Worm (Caenorhabditis elegans) whole organism, mixed stage, embryonic: Measurements from ENCODE around the gene popl-7.

Source experiments
- M03D4.4 ChIP-seq: sonication (generic microtip); optimal IDR thresholded peaks from 2 replicates; lab custom pipeline; 2017; ENCODE audit warnings: mild to moderate bottlenecking, missing genetic modification characterization, missing compliant biosample characterization
- bed-3 ChIP-seq: fragments of 200-800 bp; sonication (Bioruptor generic); optimal IDR thresholded peaks from 3 replicates; lab custom pipeline; 2018; ENCODE audit warnings: mild to moderate bottlenecking, missing genetic modification characterization, moderate library complexity, missing compliant biosample characterization
- blmp-1 ChIP-seq: fragments of 150-350 bp; optimal IDR thresholded peaks from 2 replicates; lab custom pipeline; 2014; ENCODE audit warnings: missing biosample characterization, missing genetic modification characterization
- ceh-83 ChIP-seq: fragments of 200-800 bp; sonication (Bioruptor generic); optimal IDR thresholded peaks from 2 replicates; lab custom pipeline; 2018; ENCODE audit warnings: mild to moderate bottlenecking, missing genetic modification characterization, missing compliant biosample characterization
- ces-1 ChIP-seq: fragments of 150-350 bp; optimal IDR thresholded peaks from 2 replicates; lab custom pipeline; 2014; ENCODE audit warnings: missing biosample characterization, missing genetic modification reagents, missing genetic modification characterization
- cnd-1 ChIP-seq: fragments of 200-800 bp; sonication (Bioruptor generic); optimal IDR thresholded peaks from 2 replicates; lab custom pipeline; 2018; ENCODE audit warnings: mild to moderate bottlenecking, missing genetic modification characterization, missing compliant biosample characterization
- drap-1 ChIP-seq: fragments of 200-800 bp; sonication (Bioruptor generic); optimal IDR thresholded peaks from 3 replicates; lab custom pipeline; 2018; ENCODE audit warnings: mild to moderate bottlenecking, missing genetic modification characterization, missing compliant biosample characterization
- elt-1 ChIP-seq: sonication (generic microtip); optimal IDR thresholded peaks from 2 replicates; lab custom pipeline; 2017; ENCODE audit warnings: missing genetic modification characterization, mild to moderate bottlenecking, missing compliant biosample characterization, antibody characterized with exemption, moderate library complexity, borderline replicate concordance; ENCODE audit not compliant: insufficient read depth
- elt-3 ChIP-seq: fragments of 150-350 bp; optimal IDR thresholded peaks from 2 replicates; lab custom pipeline; 2014; ENCODE audit warnings: missing biosample characterization, missing genetic modification characterization
- flh-1 ChIP-seq: fragments of 200-800 bp; sonication (Bioruptor generic); optimal IDR thresholded peaks from 2 replicates; lab custom pipeline; 2018; ENCODE audit warnings: mild to moderate bottlenecking, missing genetic modification characterization, moderate library complexity, missing compliant biosample characterization
- ham-2 ChIP-seq: fragments of 200-800 bp; sonication (Bioruptor generic); optimal IDR thresholded peaks from 2 replicates; lab custom pipeline; 2018; ENCODE audit warnings: mild to moderate bottlenecking, missing genetic modification characterization, missing compliant biosample characterization
- hlh-1 ChIP-seq: fragments of 150-350 bp; optimal IDR thresholded peaks from 2 replicates; lab custom pipeline; 2014; ENCODE audit warnings: missing biosample characterization, missing genetic modification reagents, missing genetic modification characterization
- lin-13 ChIP-seq: fragments of 150-350 bp; optimal IDR thresholded peaks from 2 replicates; lab custom pipeline; 2014; ENCODE audit warnings: missing biosample characterization, missing genetic modification characterization
- lsy-2 ChIP-seq: fragments of 150-350 bp; optimal IDR thresholded peaks from 2 replicates; lab custom pipeline; 2014; ENCODE audit warnings: missing biosample characterization, missing genetic modification characterization
- mab-5 ChIP-seq: fragments of 150-350 bp; optimal IDR thresholded peaks from 2 replicates; lab custom pipeline; 2014; ENCODE audit warnings: missing biosample characterization, missing genetic modification characterization
- mep-1 ChIP-seq: fragments of 150-350 bp; optimal IDR thresholded peaks from 2 replicates; lab custom pipeline; 2017; ENCODE audit warnings: missing biosample characterization, missing genetic modification reagents, missing genetic modification characterization, inconsistent platforms
- mls-2 ChIP-seq: sonication (generic microtip); optimal IDR thresholded peaks from 2 replicates; lab custom pipeline; 2016; ENCODE audit warnings: mild to moderate bottlenecking, missing genetic modification characterization, moderate library complexity, missing compliant biosample characterization
- nhr-2 ChIP-seq: fragments of 150-350 bp; optimal IDR thresholded peaks from 2 replicates; lab custom pipeline; 2014; ENCODE audit warnings: missing biosample characterization, missing genetic modification characterization
- nhr-237 ChIP-seq: fragments of 150-350 bp; optimal IDR thresholded peaks from 2 replicates; lab custom pipeline; 2014; ENCODE audit warnings: missing biosample characterization, missing genetic modification characterization
- nhr-28 ChIP-seq: fragments of 150-350 bp; optimal IDR thresholded peaks from 2 replicates; lab custom pipeline; 2014; ENCODE audit warnings: missing biosample characterization, missing genetic modification characterization
- nhr-76 ChIP-seq: sonication (generic microtip); optimal IDR thresholded peaks from 2 replicates; lab custom pipeline; 2017; ENCODE audit warnings: missing biosample characterization, missing genetic modification characterization
- pha-4 ChIP-seq: fragments of 150-350 bp; optimal IDR thresholded peaks from 2 replicates; lab custom pipeline; 2018; ENCODE audit warnings: missing biosample characterization, missing genetic modification reagents, missing genetic modification characterization
- sem-2 ChIP-seq: fragments of 200-800 bp; sonication (Bioruptor generic); optimal IDR thresholded peaks from 2 replicates; lab custom pipeline; 2018; ENCODE audit warnings: mild to moderate bottlenecking, missing genetic modification characterization, missing compliant biosample characterization
- sptf-1 ChIP-seq: sonication (generic microtip); optimal IDR thresholded peaks from 2 replicates; lab custom pipeline; 2017; ENCODE audit warnings: mild to moderate bottlenecking, missing genetic modification characterization, moderate library complexity, missing compliant biosample characterization
- unc-120 ChIP-seq: sonication (generic microtip); optimal IDR thresholded peaks from 2 replicates; lab custom pipeline; 2017; ENCODE audit warnings: missing genetic modification characterization, missing compliant biosample characterization; ENCODE audit not compliant: poor library complexity, severe bottlenecking
- unc-62 ChIP-seq: fragments of 150-350 bp; optimal IDR thresholded peaks from 2 replicates; lab custom pipeline; 2014; ENCODE audit warnings: missing biosample characterization, missing genetic modification reagents, missing genetic modification characterization
- ztf-11 ChIP-seq: fragments of 150-350 bp; optimal IDR thresholded peaks from 2 replicates; lab custom pipeline; 2014; ENCODE audit warnings: missing biosample characterization, missing genetic modification characterization

Gene popl-7

ce11 chrIV:13396375-13396774 lies 25.9 kb downstream of the popl-7 start:
- TF ChIP-seq unc-120 (tag; lab: Kevin White, UChicago) (no peak), unc-62 (GFP tag; lab: Kevin White, UChicago) (no peak), drap-1 (GFP tag; lab: Kevin White, UChicago) (no peak), nhr-237 (tag; lab: Kevin White, UChicago) (no peak), cnd-1 (tag; lab: Kevin White, UChicago) (no peak), lsy-2 (no peak), ztf-11 (tag; lab: Kevin White, UChicago) (no peak), mls-2 (no peak), sptf-1 (tag; lab: Kevin White, UChicago) (no peak), elt-1 (tag; lab: Kevin White, UChicago) (no peak), mab-5 (no peak), sem-2 (GFP tag; lab: Kevin White, UChicago) (no peak), ces-1 (GFP tag; lab: Kevin White, UChicago) (no peak), flh-1 (GFP tag; lab: Kevin White, UChicago) (no peak), nhr-76 (tag; lab: Kevin White, UChicago) (no peak), nhr-2 (tag; lab: Kevin White, UChicago) (no peak)

DNA sequence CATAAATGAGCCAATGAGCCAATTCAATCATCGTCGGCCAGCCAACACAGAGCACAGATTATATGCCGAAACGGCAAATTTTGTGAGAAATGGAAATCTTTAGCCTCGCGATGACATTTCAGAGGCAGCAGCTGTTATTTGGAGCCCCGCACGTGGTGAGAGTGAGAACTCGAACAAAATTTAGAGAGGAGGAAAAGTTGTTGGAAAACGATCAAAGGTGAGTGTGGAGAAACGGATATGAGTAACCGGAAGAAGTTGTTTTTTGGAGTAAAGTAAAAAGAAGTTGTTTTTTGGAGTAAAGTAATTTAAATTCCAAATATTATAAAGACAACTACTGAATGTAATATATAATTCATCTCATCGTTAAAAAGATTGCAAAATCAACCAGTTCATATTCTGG lies 28.2 kb downstream of the popl-7 start, which contains the start of gene Y62E10A.13:
TSS of gene Y62E10A.13 (minus strand) at position 326 of the 400 bp plus-strand sequence.
- TF ChIP-seq mls-2: no peak
- TF ChIP-seq ceh-83: no peak
- TF ChIP-seq unc-120 (tag; lab: Kevin White, UChicago): no peak
- TF ChIP-seq nhr-76 (tag; lab: Kevin White, UChicago): no peak
- no peak for TF ChIP-seq lin-13
- TF ChIP-seq M03D4.4 (tag; lab: Kevin White, UChicago): no peak
- no peak for TF ChIP-seq cnd-1 (tag; lab: Kevin White, UChicago)

DNA sequence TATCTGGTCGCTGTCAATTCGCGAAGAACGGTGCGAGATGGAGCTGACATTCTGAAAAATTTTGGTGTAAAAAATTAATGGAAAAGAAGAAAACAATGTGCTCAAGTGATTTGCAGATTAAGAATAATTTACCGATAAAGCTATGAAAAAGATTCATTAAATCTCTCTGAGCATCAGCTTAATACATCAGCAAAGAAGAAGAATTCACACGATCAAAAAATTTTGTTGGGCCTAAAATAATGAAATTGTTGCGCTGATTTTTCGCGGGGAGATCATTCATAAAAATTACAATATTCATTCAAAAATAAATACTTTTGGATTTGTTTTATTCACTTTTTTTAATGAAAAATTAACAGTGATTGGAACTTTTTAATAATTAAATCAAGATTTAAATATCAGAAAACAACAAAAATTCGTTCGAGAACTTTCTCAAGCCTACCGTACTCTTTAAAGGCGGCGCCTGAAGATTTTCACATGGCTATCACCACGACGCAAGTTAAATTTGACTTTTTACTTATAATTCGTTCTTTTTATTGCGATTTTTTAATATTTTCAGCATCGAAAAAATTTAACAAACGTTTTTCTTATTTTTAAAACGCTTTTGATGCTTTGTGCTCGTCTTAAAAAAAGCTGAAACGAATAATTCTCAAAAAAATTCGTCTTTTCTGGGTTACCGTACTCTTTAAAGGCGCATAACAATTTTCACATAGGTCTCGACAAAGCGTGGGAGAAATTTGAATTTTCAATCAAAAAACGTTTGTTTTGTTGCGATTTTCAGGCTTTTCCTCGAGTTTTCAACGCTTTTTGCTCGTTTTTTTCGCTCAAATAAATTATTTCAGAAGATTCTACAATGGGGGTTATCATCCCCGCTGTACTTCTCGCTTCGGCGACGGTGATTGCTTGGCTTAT lies 30.2 kb downstream of the popl-7 start, which contains the start of the genes memi-2 and cyp-31A5:
TSS of gene memi-2 (minus strand) at position 51 of the 909 bp plus-strand sequence.
TSS of gene cyp-31A5 (plus strand) at position 834 of the 909 bp plus-strand sequence.
- no peak for TF ChIP-seq ztf-11 (tag; lab: Kevin White, UChicago)

ce11 chrIV:13408018-13408417 lies 37.5 kb downstream of the popl-7 start, which contains the start of gene Y62E10A.19:
Gene Y62E10A.19, minus strand, starts transcription at chrIV:13408306.
- TF ChIP-seq bed-3 (GFP tag; lab: Kevin White, UChicago) (no peak), blmp-1 (tag; lab: Kevin White, UChicago) (peak; percentile 7)

- no peak for TF ChIP-seq drap-1 (GFP tag; lab: Kevin White, UChicago)
- no peak for TF ChIP-seq elt-3 (tag; lab: Kevin White, UChicago)
- no peak for TF ChIP-seq mep-1 (tag; lab: Kevin White, UChicago)
- peak; percentile 17 for TF ChIP-seq ces-1 (GFP tag; lab: Kevin White, UChicago)
- no peak for TF ChIP-seq ham-2 (GFP tag; lab: Kevin White, UChicago)
- TF ChIP-seq nhr-76 (tag; lab: Kevin White, UChicago): no peak
- TF ChIP-seq cnd-1 (tag; lab: Kevin White, UChicago): peak; percentile 3
- TF ChIP-seq hlh-1 (tag; lab: Kevin White, UChicago): peak; percentile 7
- TF ChIP-seq flh-1 (GFP tag; lab: Kevin White, UChicago): no peak
- peak; percentile 31 for TF ChIP-seq pha-4 (tag; lab: Kevin White, UChicago)
- no peak for TF ChIP-seq unc-62 (GFP tag; lab: Kevin White, UChicago)
- TF ChIP-seq nhr-28 (tag; lab: Kevin White, UChicago): no peak
Measured at ce11 chrIV:13412845-13413383, 42.4 kb downstream of the popl-7 start, which contains the start of gene gcl-1. Gene gcl-1, minus strand, starts transcription at chrIV:13412895.
